Worm (Caenorhabditis elegans) whole organism, L4 larva: Measurements from ENCODE around the gene M05D6.3.

Experiments
- D1046.2 ChIP-seq: fragments of 200-800 bp; sonication (Bioruptor generic); IDR thresholded peaks from 2 replicates; pipeline ENCODE4 v1.3.6; 2022; ENCODE audit warnings: missing genetic modification characterization, missing compliant biosample characterization
- T26A8.4 ChIP-seq: fragments of 200-800 bp; sonication (Bioruptor generic); IDR thresholded peaks from 2 replicates; pipeline ENCODE4 v1.3.6; 2022; ENCODE audit warnings: missing genetic modification characterization, missing compliant biosample characterization
- Y105C5A.15 ChIP-seq: fragments of 200-800 bp; sonication (Bioruptor generic); IDR thresholded peaks from 2 replicates; pipeline ENCODE4 v1.3.6; 2022; ENCODE audit warnings: missing genetic modification characterization, missing compliant biosample characterization
- Y75B8A.6 ChIP-seq: fragments of 200-800 bp; sonication (Bioruptor generic); IDR thresholded peaks from 2 replicates; pipeline ENCODE4 v1.3.6; 2022; ENCODE audit warnings: missing genetic modification reagents, missing genetic modification characterization, missing compliant biosample characterization
- ZK337.2 ChIP-seq: fragments of 200-800 bp; sonication (Bioruptor generic); IDR thresholded peaks from 2 replicates; pipeline ENCODE4 v1.3.6; 2022; ENCODE audit warnings: missing genetic modification reagents, missing genetic modification characterization, missing compliant biosample characterization
- aly-2 ChIP-seq: sonication (generic microtip); optimal IDR thresholded peaks from 2 replicates; lab custom pipeline; 2018; ENCODE audit warnings: missing biosample characterization, missing genetic modification characterization
- arid-1 ChIP-seq: fragments of 200-800 bp; sonication (Bioruptor generic); conservative IDR thresholded peaks from 2 replicates; pipeline ENCODE4 v1.3.6; 2022; ENCODE audit warnings: missing genetic modification reagents, missing genetic modification characterization, missing compliant biosample characterization
- ceh-32 ChIP-seq: sonication (generic microtip); optimal IDR thresholded peaks from 2 replicates; lab custom pipeline; 2016; ENCODE audit warnings: mild to moderate bottlenecking, missing genetic modification characterization, missing compliant biosample characterization; ENCODE audit not compliant: poor library complexity
- ceh-62 ChIP-seq: sonication (generic microtip); optimal IDR thresholded peaks from 2 replicates; lab custom pipeline; 2017; ENCODE audit warnings: missing biosample characterization, missing genetic modification characterization
- cey-2 ChIP-seq: sonication (generic microtip); optimal IDR thresholded peaks from 3 replicates; lab custom pipeline; 2017; ENCODE audit warnings: missing genetic modification characterization, mild to moderate bottlenecking, missing compliant biosample characterization, antibody characterized with exemption, borderline replicate concordance; ENCODE audit not compliant: insufficient read depth
- daf-12 ChIP-seq: fragments of 150-350 bp; optimal IDR thresholded peaks from 2 replicates; lab custom pipeline; 2014; ENCODE audit warnings: missing biosample characterization, missing genetic modification reagents, missing genetic modification characterization
- daf-16 ChIP-seq, 3 experiments: sonication (generic microtip); optimal IDR thresholded peaks; 2 replicates each; lab custom pipeline; 2016 to 2017; ENCODE audit warnings: missing genetic modification characterization in 3 of 3, missing genetic modification reagents in 3 of 3, mild to moderate bottlenecking in 2 of 3, missing compliant biosample characterization in 2 of 3, missing biosample characterization in 1 of 3, moderate library complexity in 1 of 3
- daf-8 ChIP-seq: fragments of 200-800 bp; sonication (Bioruptor generic); IDR thresholded peaks from 2 replicates; pipeline ENCODE4 v1.3.6; 2022; ENCODE audit warnings: missing genetic modification characterization, missing compliant biosample characterization
- dmd-9 ChIP-seq: fragments of 200-800 bp; sonication (Bioruptor generic); IDR thresholded peaks from 2 replicates; pipeline ENCODE4 v1.3.6; 2022; ENCODE audit warnings: missing genetic modification reagents, missing genetic modification characterization, missing compliant biosample characterization
- duxl-1 ChIP-seq: sonication (generic microtip); optimal IDR thresholded peaks from 2 replicates; lab custom pipeline; 2016; ENCODE audit warnings: mild to moderate bottlenecking, missing genetic modification characterization, moderate library complexity, missing compliant biosample characterization; ENCODE audit not compliant: poor library complexity
- egl-43 ChIP-seq: fragments of 200-800 bp; sonication (Bioruptor generic); IDR thresholded peaks from 2 replicates; pipeline ENCODE4 v1.3.6; 2022; ENCODE audit warnings: missing genetic modification reagents, missing genetic modification characterization, missing compliant biosample characterization
- fkh-10 ChIP-seq: fragments of 150-350 bp; optimal IDR thresholded peaks from 2 replicates; lab custom pipeline; 2014; ENCODE audit warnings: missing biosample characterization, missing genetic modification reagents, missing genetic modification characterization
- gei-8 ChIP-seq: fragments of 200-800 bp; sonication (Bioruptor generic); optimal IDR thresholded peaks from 2 replicates; lab custom pipeline; 2018; ENCODE audit warnings: mild to moderate bottlenecking, missing genetic modification characterization, missing compliant biosample characterization
- hif-1 ChIP-seq, 2 experiments: sonication (generic microtip); optimal IDR thresholded peaks; 2 replicates each; lab custom pipeline; 2016 to 2017; ENCODE audit warnings: missing compliant biosample characterization in 2 of 2, missing genetic modification characterization in 2 of 2, missing genetic modification reagents in 2 of 2, missing genotype in 2 of 2, mild to moderate bottlenecking in 1 of 2
- lin-1 ChIP-seq: fragments of 200-800 bp; sonication (Bioruptor generic); IDR thresholded peaks from 2 replicates; pipeline ENCODE4 v1.3.6; 2022; ENCODE audit warnings: missing genetic modification reagents, missing genetic modification characterization, missing compliant biosample characterization
- lin-13 ChIP-seq: fragments of 150-350 bp; optimal IDR thresholded peaks from 2 replicates; lab custom pipeline; 2014; ENCODE audit warnings: missing biosample characterization, missing genetic modification reagents, missing genetic modification characterization
- lin-15B ChIP-seq: fragments of 150-350 bp; sonication (generic microtip); optimal IDR thresholded peaks from 3 replicates; lab custom pipeline; 2014; ENCODE audit warnings: missing biosample characterization, missing genetic modification characterization
- lin-29 ChIP-seq: fragments of 200-800 bp; sonication (Bioruptor generic); IDR thresholded peaks from 2 replicates; pipeline ENCODE4 v1.3.6; 2022; ENCODE audit warnings: missing genetic modification reagents, missing genetic modification characterization, missing compliant biosample characterization
- lin-38 ChIP-seq: fragments of 200-800 bp; sonication (Bioruptor generic); IDR thresholded peaks from 2 replicates; pipeline ENCODE4 v1.3.6; 2022; ENCODE audit warnings: missing genetic modification reagents, missing genetic modification characterization, missing compliant biosample characterization
- lin-39 ChIP-seq: fragments of 150-350 bp; optimal IDR thresholded peaks from 2 replicates; lab custom pipeline; 2014; ENCODE audit warnings: missing biosample characterization, missing genetic modification reagents, missing genetic modification characterization
- lir-3 ChIP-seq: sonication (generic microtip); optimal IDR thresholded peaks from 2 replicates; lab custom pipeline; 2016; ENCODE audit warnings: mild to moderate bottlenecking, missing genetic modification characterization, missing compliant biosample characterization
- lsy-2 ChIP-seq, 2 experiments: fragments of 150-350 bp in 1 of 2; sonication (generic microtip) in 1 of 2; optimal IDR thresholded peaks; 2 replicates each; lab custom pipeline; 2014 to 2017; ENCODE audit warnings: missing biosample characterization in 2 of 2, missing genetic modification characterization in 2 of 2
- madf-5 ChIP-seq, 2 experiments: fragments of 200-800 bp; sonication (Bioruptor generic); IDR thresholded peaks; 2 replicates each; pipeline ENCODE4 v1.3.6; 2022; ENCODE audit warnings: missing compliant biosample characterization in 2 of 2, missing genetic modification characterization in 2 of 2
- madf-9 ChIP-seq: fragments of 200-800 bp; sonication (Bioruptor generic); conservative IDR thresholded peaks from 2 replicates; pipeline ENCODE4 v1.3.6; 2022; ENCODE audit warnings: missing genetic modification reagents, missing genetic modification characterization, missing compliant biosample characterization
- mes-2 ChIP-seq: sonication (generic microtip); optimal IDR thresholded peaks from 2 replicates; lab custom pipeline; 2016; ENCODE audit warnings: missing genotype, mild to moderate bottlenecking, missing genetic modification characterization, missing compliant biosample characterization; ENCODE audit not compliant: poor library complexity, severe bottlenecking
- mxl-3 ChIP-seq: fragments of 200-800 bp; sonication (Bioruptor generic); optimal IDR thresholded peaks from 2 replicates; lab custom pipeline; 2018; ENCODE audit warnings: mild to moderate bottlenecking, missing genetic modification characterization, missing compliant biosample characterization
- nhr-111 ChIP-seq: fragments of 200-800 bp; sonication (Bioruptor generic); optimal IDR thresholded peaks from 2 replicates; lab custom pipeline; 2018; ENCODE audit warnings: mild to moderate bottlenecking, missing genetic modification characterization, missing compliant biosample characterization
- nhr-48 ChIP-seq: sonication (generic microtip); optimal IDR thresholded peaks from 2 replicates; lab custom pipeline; 2016; ENCODE audit warnings: mild to moderate bottlenecking, missing genetic modification characterization, missing compliant biosample characterization
- nhr-77 ChIP-seq: fragments of 150-350 bp; optimal IDR thresholded peaks from 2 replicates; lab custom pipeline; 2014; ENCODE audit warnings: missing biosample characterization, missing genetic modification characterization
- php-3 ChIP-seq: fragments of 200-800 bp; sonication (Bioruptor generic); IDR thresholded peaks from 2 replicates; pipeline ENCODE4 v1.3.6; 2022; ENCODE audit warnings: missing genetic modification reagents, missing genetic modification characterization, missing compliant biosample characterization
- rbr-2 ChIP-seq: sonication (generic microtip); optimal IDR thresholded peaks from 2 replicates; lab custom pipeline; 2016; ENCODE audit warnings: missing genotype, missing genetic modification characterization, missing compliant biosample characterization
- saeg-2 ChIP-seq: fragments of 200-800 bp; sonication (Bioruptor generic); IDR thresholded peaks from 2 replicates; pipeline ENCODE4 v1.3.6; 2022; ENCODE audit warnings: missing genetic modification reagents, missing genetic modification characterization, missing compliant biosample characterization
- sdz-12 ChIP-seq: fragments of 200-800 bp; sonication (Bioruptor generic); optimal IDR thresholded peaks from 2 replicates; lab custom pipeline; 2018; ENCODE audit warnings: mild to moderate bottlenecking, missing genetic modification characterization, missing compliant biosample characterization
- set-16 ChIP-seq: fragments of 200-800 bp; sonication (Bioruptor generic); IDR thresholded peaks from 2 replicates; pipeline ENCODE4 v1.3.6; 2022; ENCODE audit warnings: missing genetic modification reagents, missing genetic modification characterization, missing compliant biosample characterization
- snpc-1.2 ChIP-seq: fragments of 200-800 bp; sonication (Bioruptor generic); IDR thresholded peaks from 2 replicates; pipeline ENCODE4 v1.3.6; 2022; ENCODE audit warnings: missing genetic modification reagents, missing genetic modification characterization, missing compliant biosample characterization
- spr-1 ChIP-seq: sonication (generic microtip); optimal IDR thresholded peaks from 2 replicates; lab custom pipeline; 2016; ENCODE audit warnings: mild to moderate bottlenecking, missing genetic modification characterization, missing compliant biosample characterization
- spr-3 ChIP-seq: fragments of 200-800 bp; sonication (Bioruptor generic); optimal IDR thresholded peaks from 2 replicates; lab custom pipeline; 2018; ENCODE audit warnings: mild to moderate bottlenecking, missing genetic modification characterization, missing compliant biosample characterization
- tag-97 ChIP-seq: fragments of 200-800 bp; sonication (Bioruptor generic); IDR thresholded peaks from 2 replicates; pipeline ENCODE4 v1.3.6; 2022; ENCODE audit warnings: missing genetic modification characterization, missing compliant biosample characterization
- unc-39 ChIP-seq: sonication (generic microtip); optimal IDR thresholded peaks from 2 replicates; lab custom pipeline; 2017; ENCODE audit warnings: missing biosample characterization, missing genetic modification characterization
- zag-1 ChIP-seq: fragments of 150-350 bp; optimal IDR thresholded peaks from 2 replicates; lab custom pipeline; 2014; ENCODE audit warnings: missing biosample characterization, missing genetic modification characterization
- zfp-2 ChIP-seq: sonication (generic microtip); optimal IDR thresholded peaks from 2 replicates; lab custom pipeline; 2016; ENCODE audit warnings: mild to moderate bottlenecking, missing genetic modification characterization, missing compliant biosample characterization
- zfp-3 ChIP-seq: fragments of 200-800 bp; sonication (Bioruptor generic); conservative IDR thresholded peaks from 2 replicates; pipeline ENCODE4 v1.3.6; 2022; ENCODE audit warnings: missing genetic modification reagents, missing genetic modification characterization, missing compliant biosample characterization
- zip-11 ChIP-seq: fragments of 200-800 bp; sonication (Bioruptor generic); IDR thresholded peaks from 2 replicates; pipeline ENCODE4 v1.3.6; 2022; ENCODE audit warnings: missing genetic modification characterization, missing compliant biosample characterization
- zip-2 ChIP-seq: fragments of 150-350 bp; optimal IDR thresholded peaks from 2 replicates; lab custom pipeline; 2014; ENCODE audit warnings: missing biosample characterization, missing genetic modification characterization
- ztf-11 ChIP-seq: fragments of 150-350 bp; optimal IDR thresholded peaks from 2 replicates; lab custom pipeline; 2014; ENCODE audit warnings: missing biosample characterization, missing genetic modification characterization

The M05D6.3 gene

ce11 chrII:8441519-8441918, 34.1 kb upstream of the M05D6.3 start (continued):
- no peak for TF ChIP-seq zip-11 (GFP tag; lab: Robert Waterston, UW)
- no peak for TF ChIP-seq sdz-12 (GFP tag; lab: Kevin White, UChicago)
- no peak for TF ChIP-seq tag-97
- TF ChIP-seq nhr-111 (GFP tag; lab: Kevin White, UChicago) = peak; percentile 75
- peak; percentile 78 for TF ChIP-seq gei-8 (GFP tag; lab: Kevin White, UChicago)
- TF ChIP-seq zag-1 (tag; lab: Kevin White, UChicago) = no peak
- TF ChIP-seq fkh-10 = no peak
- TF ChIP-seq ceh-62 (tag; lab: Kevin White, UChicago) = no peak
- TF ChIP-seq Y105C5A.15 (GFP tag; lab: Robert Waterston, UW) = 0 out of 2 replicates have a peak, but pooled peaks have one; percentile 48
- peak; percentile 80 for TF ChIP-seq duxl-1 (tag; lab: Kevin White, UChicago)
- peak; percentile 72; the same call in 1 of the 2 replicates for TF ChIP-seq daf-8 (GFP tag; lab: Robert Waterston, UW)
- TF ChIP-seq T26A8.4 (GFP tag; lab: Robert Waterston, UW) = peak; percentile 81
- TF ChIP-seq egl-43 (GFP tag; lab: Robert Waterston, UW) = peak; percentile 93
- TF ChIP-seq cey-2 (tag; lab: Kevin White, UChicago) = no peak
- TF ChIP-seq ztf-11 (tag; lab: Kevin White, UChicago) = no peak
- peak; percentile 79; the same call in 1 of the 2 replicates for TF ChIP-seq zfp-3 (GFP tag; lab: Robert Waterston, UW)
- no peak for TF ChIP-seq lin-39 (tag; lab: Kevin White, UChicago)
- peak; percentile 72 for TF ChIP-seq dmd-9 (GFP tag; lab: Robert Waterston, UW)
- 0 out of 2 replicates have a peak, but pooled peaks have one; percentile 25 for TF ChIP-seq ZK337.2
- peak; percentile 31; the same call in 1 of the 2 replicates for TF ChIP-seq saeg-2 (GFP tag; lab: Robert Waterston, UW)
- TF ChIP-seq lir-3 (tag; lab: Kevin White, UChicago) = peak; percentile 85
- peak; percentile 37 to 88 for TF ChIP-seq daf-16 (GFP tag; optimal IDR thresholded peaks at IDR 0.05; lab: Kevin White, UChicago)
- TF ChIP-seq daf-16 (tag; optimal IDR thresholded peaks at IDR 0.05; lab: Kevin White, UChicago) = no peak
- no peak for TF ChIP-seq nhr-77
- TF ChIP-seq spr-1 (tag; lab: Kevin White, UChicago) = peak; percentile 84
- peak; percentile 28 for TF ChIP-seq rbr-2
- peak; percentile 46 for TF ChIP-seq nhr-48 (tag; lab: Kevin White, UChicago)
- peak; percentile 79 for TF ChIP-seq mes-2 (tag; lab: Kevin White, UChicago)
- no peak for TF ChIP-seq unc-39 (tag; lab: Kevin White, UChicago)
- peak; percentile 88 for TF ChIP-seq D1046.2 (GFP tag; lab: Robert Waterston, UW)
- peak in 1 of 2 experiments; percentile 35 for TF ChIP-seq hif-1 (tag; optimal IDR thresholded peaks at IDR 0.05; lab: Kevin White, UChicago)
- TF ChIP-seq madf-9 (GFP tag; lab: Robert Waterston, UW) = no peak
- peak; percentile 82; the same call in 1 of the 2 replicates for TF ChIP-seq Y75B8A.6 (GFP tag; lab: Robert Waterston, UW)
- peak; percentile 85 for TF ChIP-seq lin-38 (GFP tag; lab: Robert Waterston, UW)
- TF ChIP-seq spr-3 (GFP tag; lab: Kevin White, UChicago) = peak; percentile 82
- TF ChIP-seq set-16 = no peak
- peak; percentile 85 for TF ChIP-seq snpc-1.2 (GFP tag; lab: Robert Waterston, UW)
- peak in 1 of 2 experiments; percentile 32 for TF ChIP-seq lsy-2 (tag; optimal IDR thresholded peaks at IDR 0.05; lab: Kevin White, UChicago)
- peak; percentile 7; the same call in 1 of the 2 replicates for TF ChIP-seq lin-29 (GFP tag; lab: Robert Waterston, UW)
- no peak for TF ChIP-seq daf-12 (tag; lab: Kevin White, UChicago)
- TF ChIP-seq lin-13 = no peak
- no peak for TF ChIP-seq zip-2 (tag; lab: Kevin White, UChicago)
- peak; percentile 72 to 77; a peak in 3 of 4 replicates for TF ChIP-seq madf-5 (GFP tag; IDR thresholded peaks at IDR 0.05; lab: Robert Waterston, UW)
- TF ChIP-seq aly-2 = no peak
- peak; percentile 50 for TF ChIP-seq mxl-3 (GFP tag; lab: Kevin White, UChicago)
- peak; percentile 75 for TF ChIP-seq lin-1 (GFP tag; lab: Robert Waterston, UW)
- TF ChIP-seq ceh-32 (tag; lab: Kevin White, UChicago) = no peak
- TF ChIP-seq arid-1 = peak; percentile 96
- TF ChIP-seq zfp-2 (tag; lab: Kevin White, UChicago) = no peak
- TF ChIP-seq lin-15B (tag; lab: Kevin White, UChicago) = no peak
- peak; percentile 77 for TF ChIP-seq php-3 (GFP tag; lab: Robert Waterston, UW)
